Fruit fly (Drosophila melanogaster) whole organism, prepupa: ENCODE data around the gene CG13898.

Experiments used
- CG3032 ChIP-seq: fragments of 200-800 bp; optimal IDR thresholded peaks from 2 replicates; lab custom pipeline; 2019; ENCODE audit warnings: missing biosample characterization, mild to moderate bottlenecking, missing genetic modification characterization, moderate library complexity
- CG7368 ChIP-seq: fragments of 200-800 bp; sonication (Bioruptor generic); optimal IDR thresholded peaks from 3 replicates; lab custom pipeline; 2016; ENCODE audit warnings: missing biosample characterization, missing genetic modification characterization
- CG8119 ChIP-seq: fragments of 200-800 bp; sonication (Bioruptor generic); IDR thresholded peaks from 3 replicates; pipeline ENCODE4 v1.3.6; 2022; ENCODE audit warnings: missing biosample characterization, missing genetic modification characterization
- Hr38 ChIP-seq: sonication (Bioruptor generic); optimal IDR thresholded peaks from 2 replicates; lab custom pipeline; 2016; ENCODE audit warnings: missing biosample characterization, missing genetic modification characterization
- Lpt ChIP-seq: fragments of 200-800 bp; sonication (Bioruptor generic); optimal IDR thresholded peaks from 3 replicates; lab custom pipeline; 2016; ENCODE audit warnings: missing biosample characterization, missing genetic modification characterization
- OdsH ChIP-seq: fragments of 200-800 bp; sonication (Bioruptor generic); optimal IDR thresholded peaks from 3 replicates; lab custom pipeline; 2016; ENCODE audit warnings: missing biosample characterization, missing genetic modification characterization
- Smox ChIP-seq: fragments of 200-800 bp; sonication (Bioruptor generic); optimal IDR thresholded peaks from 3 replicates; lab custom pipeline; 2016; ENCODE audit warnings: missing biosample characterization, missing genetic modification characterization
- dsx ChIP-seq: fragments of 200-800 bp; optimal IDR thresholded peaks from 3 replicates; lab custom pipeline; 2019; ENCODE audit warnings: missing biosample characterization, mild to moderate bottlenecking, missing genetic modification characterization, moderate library complexity; ENCODE audit not compliant: poor library complexity, severe bottlenecking
- esn ChIP-seq: fragments of 200-800 bp; sonication (Bioruptor generic); optimal IDR thresholded peaks from 2 replicates; lab custom pipeline; 2016; ENCODE audit warnings: missing biosample characterization, mild to moderate bottlenecking, missing genetic modification characterization, moderate library complexity
- topi ChIP-seq: fragments of 200-800 bp; sonication (Bioruptor generic); optimal IDR thresholded peaks from 3 replicates; lab custom pipeline; 2016; ENCODE audit warnings: missing biosample characterization, missing genetic modification characterization

DNA sequence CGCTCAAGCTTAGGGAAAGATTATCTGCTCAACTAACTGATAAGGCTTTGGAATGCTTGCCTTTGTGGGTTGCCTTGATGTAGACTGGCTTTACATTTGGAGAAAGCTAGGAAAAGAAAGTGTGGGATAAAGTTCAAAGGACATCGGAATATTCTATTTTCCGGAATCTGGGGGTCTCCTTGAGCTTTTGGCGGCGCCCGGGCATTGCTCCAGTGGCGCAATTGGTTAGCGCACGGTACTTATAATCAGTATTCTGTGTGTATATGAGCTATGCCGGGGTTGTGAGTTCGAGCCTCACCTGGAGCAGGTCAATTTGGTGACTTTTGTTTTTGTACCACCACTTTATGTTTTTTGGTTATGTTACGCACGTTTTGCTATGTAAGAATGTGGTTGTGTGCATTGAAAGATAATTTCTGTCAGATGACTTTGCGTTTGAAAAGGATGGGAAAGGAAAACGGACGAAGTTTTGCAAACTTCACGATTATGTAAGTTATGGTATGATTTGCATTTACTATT lies 33.6 kb downstream of the CG13898 start:
- no peak for TF ChIP-seq dsx
- TF ChIP-seq Smox (GFP tag; lab: Kevin White, UChicago): no peak
- TF ChIP-seq CG8119 (GFP tag; lab: Robert Waterston, UW): no peak
- TF ChIP-seq CG7368 (GFP tag; lab: Kevin White, UChicago): no peak
- no peak for TF ChIP-seq Lpt
- no peak for TF ChIP-seq Hr38
- no peak for TF ChIP-seq topi (GFP tag; lab: Kevin White, UChicago)
- TF ChIP-seq CG3032 (tag; lab: Kevin White, UChicago): no peak
- TF ChIP-seq OdsH (GFP tag; lab: Kevin White, UChicago): no peak
- no peak for TF ChIP-seq esn (GFP tag; lab: Kevin White, UChicago)
